Worm (Caenorhabditis elegans): Measurements from ENCODE around the gene srab-16.

Gene srab-16

ce11 chrV:813101-813500 lies 30.6 kb downstream of the srab-16 start, which contains the start of gene R13D11.10:
Gene R13D11.10 (minus strand): TSS chrV:813201.
- no peak for TF ChIP-seq pros-1 (tag; optimal IDR thresholded peaks at IDR 0.05)
- no peak for TF ChIP-seq ceh-31 (tag; optimal IDR thresholded peaks at IDR 0.05)
- no peak for TF ChIP-seq ahr-1 (tag; optimal IDR thresholded peaks at IDR 0.05)
- no peak for TF ChIP-seq K02D7.2 (tag; optimal IDR thresholded peaks at IDR 0.05)
- TF ChIP-seq F13H6.1 (tag; optimal IDR thresholded peaks at IDR 0.05) = no peak
- no peak for TF ChIP-seq ttx-3 (tag; optimal IDR thresholded peaks at IDR 0.05)
- no peak for TF ChIP-seq hlh-15 (tag; optimal IDR thresholded peaks at IDR 0.05)
- TF ChIP-seq ceh-2 (tag; optimal IDR thresholded peaks at IDR 0.05) = no peak
- TF ChIP-seq ceh-9 (tag; optimal IDR thresholded peaks at IDR 0.05) = no peak
- no peak for TF ChIP-seq hlh-6 (tag; optimal IDR thresholded peaks at IDR 0.05)
- no peak for TF ChIP-seq elt-2 (tag; optimal IDR thresholded peaks at IDR 0.05)
- TF ChIP-seq rnt-1 (tag; optimal IDR thresholded peaks at IDR 0.05) = no peak
- TF ChIP-seq ceh-19 (GFP tag; optimal IDR thresholded peaks at IDR 0.05) = no peak
- no peak for TF ChIP-seq fkh-10 (GFP tag; optimal IDR thresholded peaks at IDR 0.05)
- no peak for TF ChIP-seq ceh-22 (tag; optimal IDR thresholded peaks at IDR 0.05)
- TF ChIP-seq pha-4 (tag; optimal IDR thresholded peaks at IDR 0.05) = no peak
- no peak for TF ChIP-seq ceh-45 (GFP tag; IDR thresholded peaks at IDR 0.05)
- no peak for TF ChIP-seq sox-2 (GFP tag; IDR thresholded peaks at IDR 0.05)
- no peak for TF ChIP-seq zip-5 (tag; optimal IDR thresholded peaks at IDR 0.05)
- no peak for TF ChIP-seq syd-9 (tag; optimal IDR thresholded peaks at IDR 0.05)

ce11 chrV:814716-815115 lies 32.2 kb downstream of the srab-16 start, which contains the start of gene R13D11.3:
Gene R13D11.3 (plus strand): TSS chrV:815016.
- no peak for TF ChIP-seq dve-1 (tag; optimal IDR thresholded peaks at IDR 0.05)
- TF ChIP-seq fkh-10 (GFP tag; optimal IDR thresholded peaks at IDR 0.05) = no peak
- no peak for TF ChIP-seq unc-3 (GFP tag; conservative IDR thresholded peaks at IDR 0.05)
- TF ChIP-seq unc-3 (tag; optimal IDR thresholded peaks at IDR 0.05) = no peak
- no peak for TF ChIP-seq pqm-1 (tag; optimal IDR thresholded peaks at IDR 0.05)
- no peak for TF ChIP-seq odd-2 (tag; optimal IDR thresholded peaks at IDR 0.05)
- TF ChIP-seq pros-1 (tag; optimal IDR thresholded peaks at IDR 0.05) = no peak
- TF ChIP-seq ceh-9 (tag; optimal IDR thresholded peaks at IDR 0.05) = no peak
- TF ChIP-seq ceh-48 (tag; optimal IDR thresholded peaks at IDR 0.05) = no peak
- TF ChIP-seq pha-4 (tag; optimal IDR thresholded peaks at IDR 0.05) = no peak
- no peak for TF ChIP-seq dmd-4 (tag; optimal IDR thresholded peaks at IDR 0.05; ENCODE audit: borderline replicate concordance)
- no peak for TF ChIP-seq elt-2 (tag; optimal IDR thresholded peaks at IDR 0.05)
- no peak for TF ChIP-seq pha-2 (tag; optimal IDR thresholded peaks at IDR 0.05)
- no peak for TF ChIP-seq npax-4 (tag; optimal IDR thresholded peaks at IDR 0.05)

ce11 chrV:817182-817581 lies 34.6 kb downstream of the srab-16 start, which contains the start of gene R13D11.1:
Gene R13D11.1 (plus strand): TSS chrV:817482.
- TF ChIP-seq ceh-30 (tag; optimal IDR thresholded peaks at IDR 0.05) (no peak), pat-9 (tag; optimal IDR thresholded peaks at IDR 0.05) (no peak), sox-4 (tag; optimal IDR thresholded peaks at IDR 0.05) (no peak), ahr-1 (tag; optimal IDR thresholded peaks at IDR 0.05) (no peak), ceh-14 (tag; optimal IDR thresholded peaks at IDR 0.05) (no peak), npax-4 (tag; optimal IDR thresholded peaks at IDR 0.05) (no peak), hlh-15 (tag; optimal IDR thresholded peaks at IDR 0.05) (no peak), C08G9.2 (tag; optimal IDR thresholded peaks at IDR 0.05) (no peak), lin-11 (tag; optimal IDR thresholded peaks at IDR 0.05) (no peak), ceh-24 (tag; optimal IDR thresholded peaks at IDR 0.05) (no peak), pros-1 (tag; optimal IDR thresholded peaks at IDR 0.05) (no peak), ceh-31 (tag; optimal IDR thresholded peaks at IDR 0.05) (no peak), ceh-22 (tag; optimal IDR thresholded peaks at IDR 0.05) (no peak), zip-5 (tag; optimal IDR thresholded peaks at IDR 0.05) (no peak), ceh-2 (tag; optimal IDR thresholded peaks at IDR 0.05) (no peak), ama-1 (optimal IDR thresholded peaks at IDR 0.05) (no peak), lim-6 (tag; optimal IDR thresholded peaks at IDR 0.05) (no peak), fkh-10 (GFP tag; optimal IDR thresholded peaks at IDR 0.05) (no peak)

Data from whole organism, late embryonic.